Worm (Caenorhabditis elegans) whole organism, L3 larva: Measurements from ENCODE around the gene bcc-1.

Source experiments
- R02D3.7 ChIP-seq: fragments of 150-350 bp; optimal IDR thresholded peaks from 2 replicates; lab custom pipeline; 2014; ENCODE audit warnings: missing biosample characterization, missing genetic modification characterization
- ZK546.5 ChIP-seq: sonication (generic microtip); optimal IDR thresholded peaks from 2 replicates; lab custom pipeline; 2017; ENCODE audit warnings: missing biosample characterization, missing genetic modification characterization
- ama-1 ChIP-seq: fragments of 150-350 bp; optimal IDR thresholded peaks from 2 replicates; lab custom pipeline; 2018
- ceh-16 ChIP-seq: sonication (generic microtip); optimal IDR thresholded peaks from 2 replicates; lab custom pipeline; 2017; ENCODE audit warnings: missing biosample characterization, missing genetic modification characterization
- ceh-28 ChIP-seq: fragments of 150-350 bp; optimal IDR thresholded peaks from 2 replicates; lab custom pipeline; 2014; ENCODE audit warnings: missing biosample characterization, missing genetic modification reagents, missing genetic modification characterization
- ceh-82 ChIP-seq: fragments of 150-350 bp; optimal IDR thresholded peaks from 2 replicates; lab custom pipeline; 2014; ENCODE audit warnings: missing biosample characterization, missing genetic modification characterization
- ceh-9 ChIP-seq: sonication (generic microtip); optimal IDR thresholded peaks from 2 replicates; lab custom pipeline; 2018; ENCODE audit warnings: missing biosample characterization, missing genetic modification characterization
- daf-12 ChIP-seq: fragments of 150-350 bp; optimal IDR thresholded peaks from 2 replicates; lab custom pipeline; 2014; ENCODE audit warnings: missing biosample characterization, missing genetic modification reagents, missing genetic modification characterization
- egl-27 ChIP-seq: sonication (generic microtip); optimal IDR thresholded peaks from 4 replicates; lab custom pipeline; 2017; ENCODE audit warnings: missing biosample characterization, missing genetic modification reagents, missing genetic modification characterization
- elt-2 ChIP-seq: sonication (generic microtip); optimal IDR thresholded peaks from 2 replicates; lab custom pipeline; 2016; ENCODE audit warnings: missing genetic modification reagents, mild to moderate bottlenecking, missing genetic modification characterization, missing compliant biosample characterization
- fkh-10 ChIP-seq: sonication (generic microtip); optimal IDR thresholded peaks from 2 replicates; lab custom pipeline; 2017; ENCODE audit warnings: missing biosample characterization, missing genetic modification reagents, missing genetic modification characterization
- fos-1 ChIP-seq: fragments of 150-350 bp; optimal IDR thresholded peaks from 2 replicates; lab custom pipeline; 2014; ENCODE audit warnings: missing biosample characterization, missing genetic modification characterization
- hmg-11 ChIP-seq: sonication (generic microtip); optimal IDR thresholded peaks from 2 replicates; lab custom pipeline; 2016; ENCODE audit warnings: missing genetic modification characterization, missing compliant biosample characterization
- jun-1 ChIP-seq: fragments of 150-350 bp; optimal IDR thresholded peaks from 2 replicates; lab custom pipeline; 2014; ENCODE audit warnings: missing biosample characterization, missing genetic modification reagents, missing genetic modification characterization
- lin-39 ChIP-seq: fragments of 150-350 bp; optimal IDR thresholded peaks from 2 replicates; lab custom pipeline; 2018; ENCODE audit warnings: missing biosample characterization, missing genetic modification reagents, missing genetic modification characterization
- lsy-12 ChIP-seq: sonication (generic microtip); optimal IDR thresholded peaks from 2 replicates; lab custom pipeline; 2016; ENCODE audit warnings: mild to moderate bottlenecking, missing genetic modification characterization, missing compliant biosample characterization
- mdl-1 ChIP-seq: fragments of 150-350 bp; optimal IDR thresholded peaks from 2 replicates; lab custom pipeline; 2014; ENCODE audit warnings: missing biosample characterization, missing genetic modification characterization
- mml-1 ChIP-seq: fragments of 150-350 bp; sonication (generic microtip); optimal IDR thresholded peaks from 3 replicates; lab custom pipeline; 2014; ENCODE audit warnings: missing biosample characterization, missing genetic modification characterization
- nfya-1 ChIP-seq: sonication (generic microtip); optimal IDR thresholded peaks from 2 replicates; lab custom pipeline; 2017; ENCODE audit warnings: missing genetic modification characterization, mild to moderate bottlenecking, missing compliant biosample characterization, antibody characterized with exemption, moderate library complexity; ENCODE audit not compliant: insufficient read depth
- nhr-11 ChIP-seq: fragments of 150-350 bp; optimal IDR thresholded peaks from 2 replicates; lab custom pipeline; 2014; ENCODE audit warnings: missing biosample characterization, missing genetic modification characterization
- nhr-12 ChIP-seq: fragments of 150-350 bp; optimal IDR thresholded peaks from 2 replicates; lab custom pipeline; 2014; ENCODE audit warnings: missing biosample characterization, missing genetic modification characterization
- nhr-43 ChIP-seq: sonication (generic microtip); optimal IDR thresholded peaks from 2 replicates; lab custom pipeline; 2016; ENCODE audit warnings: mild to moderate bottlenecking, missing genetic modification characterization, missing compliant biosample characterization; ENCODE audit not compliant: poor library complexity, severe bottlenecking
- nhr-76 ChIP-seq: fragments of 150-350 bp; sonication (generic microtip); optimal IDR thresholded peaks from 5 replicates; lab custom pipeline; 2014; ENCODE audit warnings: missing biosample characterization, missing genetic modification characterization
- nhr-77 ChIP-seq: fragments of 150-350 bp; optimal IDR thresholded peaks from 2 replicates; lab custom pipeline; 2014; ENCODE audit warnings: missing biosample characterization, missing genetic modification characterization
- pha-4 ChIP-seq: fragments of 150-350 bp; optimal IDR thresholded peaks from 2 replicates; lab custom pipeline; 2014; ENCODE audit warnings: missing biosample characterization, missing genetic modification reagents, missing genetic modification characterization
- pqm-1 ChIP-seq: fragments of 150-350 bp; optimal IDR thresholded peaks from 2 replicates; lab custom pipeline; 2017; ENCODE audit warnings: missing biosample characterization, missing genetic modification characterization, inconsistent platforms
- sea-2 ChIP-seq: fragments of 150-350 bp; sonication (generic microtip); optimal IDR thresholded peaks from 4 replicates; lab custom pipeline; 2014; ENCODE audit warnings: missing biosample characterization, missing genetic modification reagents, missing genetic modification characterization
- skn-1 ChIP-seq: fragments of 150-350 bp; optimal IDR thresholded peaks from 2 replicates; lab custom pipeline; 2014; ENCODE audit warnings: missing biosample characterization, missing genetic modification characterization
- snpc-4 ChIP-seq: fragments of 150-350 bp; optimal IDR thresholded peaks from 2 replicates; lab custom pipeline; 2014; ENCODE audit warnings: missing biosample characterization, missing genetic modification characterization
- tbx-2 ChIP-seq: sonication (generic microtip); optimal IDR thresholded peaks from 2 replicates; lab custom pipeline; 2016; ENCODE audit warnings: mild to moderate bottlenecking, missing genetic modification characterization, missing compliant biosample characterization
- unc-39 ChIP-seq: sonication (generic microtip); optimal IDR thresholded peaks from 4 replicates; lab custom pipeline; 2017; ENCODE audit warnings: missing biosample characterization, missing genetic modification characterization
- unc-62 ChIP-seq: fragments of 150-350 bp; sonication (generic microtip); optimal IDR thresholded peaks from 4 replicates; lab custom pipeline; 2014; ENCODE audit warnings: missing biosample characterization, missing genetic modification reagents, missing genetic modification characterization
- zag-1 ChIP-seq: fragments of 150-350 bp; optimal IDR thresholded peaks from 2 replicates; lab custom pipeline; 2014; ENCODE audit warnings: missing biosample characterization, missing genetic modification characterization
- ztf-11 ChIP-seq: fragments of 150-350 bp; optimal IDR thresholded peaks from 2 replicates; lab custom pipeline; 2014; ENCODE audit warnings: missing biosample characterization, missing genetic modification characterization

bcc-1 gene

DNA sequence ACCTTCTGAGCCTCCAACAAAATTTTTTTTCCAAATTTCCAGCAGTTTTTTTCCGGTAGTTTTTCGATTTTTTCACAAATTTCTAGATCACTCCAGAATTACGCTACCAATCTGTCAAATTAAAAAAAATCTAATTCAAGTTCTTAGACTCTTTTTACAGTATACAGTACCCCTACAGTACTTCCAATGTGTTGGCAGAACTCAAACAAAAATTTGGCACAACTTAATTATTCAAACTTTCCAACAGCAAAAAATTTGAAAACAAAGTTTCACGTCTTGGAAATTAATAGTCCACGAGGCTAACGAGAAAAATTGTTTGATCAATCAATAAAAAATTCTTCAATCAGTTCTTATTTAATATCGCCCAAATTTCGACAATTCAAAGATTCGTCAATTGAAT, 42.5 kb downstream of the bcc-1 start, which contains the start of gene F36H1.3:
F36H1.3 (plus strand) TSS at position 323 of the 400 bp plus-strand sequence.
- TF ChIP-seq nhr-77 (tag; lab: Kevin White, UChicago) = no peak
- no peak for TF ChIP-seq egl-27 (tag; lab: Kevin White, UChicago)
- no peak for TF ChIP-seq unc-39 (tag; lab: Kevin White, UChicago)
- TF ChIP-seq nfya-1 (tag; lab: Kevin White, UChicago) = no peak
- TF ChIP-seq sea-2 (GFP tag; lab: Kevin White, UChicago) = no peak
- TF ChIP-seq ama-1 (lab: Kevin White, UChicago) = no peak
- no peak for TF ChIP-seq pha-4 (tag; lab: Kevin White, UChicago)

DNA sequence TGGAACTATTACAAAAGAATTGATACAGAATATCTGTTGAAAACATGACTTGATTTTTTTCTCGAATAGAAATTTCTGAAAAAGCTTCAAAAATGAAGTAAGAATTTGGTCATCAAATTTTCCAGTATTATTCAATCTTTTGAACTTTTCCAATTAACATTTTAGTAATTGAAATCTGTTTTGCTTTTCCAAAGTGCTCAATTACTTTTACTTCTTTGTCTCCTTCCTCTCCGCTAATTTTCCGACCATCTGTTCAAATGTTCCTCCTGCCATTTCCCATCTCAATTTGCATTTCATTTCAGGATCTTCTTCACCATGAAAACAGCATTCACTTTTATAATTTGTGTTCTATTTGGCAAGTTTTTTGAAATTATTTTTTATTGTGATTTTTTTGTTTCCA, 43.5 kb downstream of the bcc-1 start, which contains the start of gene F36H1.11:
F36H1.11 (plus strand) TSS at position 301 of the 400 bp plus-strand sequence.
- TF ChIP-seq fkh-10 (GFP tag; lab: Kevin White, UChicago) = no peak
- TF ChIP-seq ZK546.5 (tag; lab: Kevin White, UChicago) = no peak
- TF ChIP-seq ceh-28 (tag; lab: Kevin White, UChicago) = no peak
- no peak for TF ChIP-seq lsy-12 (tag; lab: Kevin White, UChicago)
- no peak for TF ChIP-seq nhr-12 (tag; lab: Kevin White, UChicago)
- no peak for TF ChIP-seq R02D3.7
- TF ChIP-seq mdl-1 = no peak
- TF ChIP-seq pqm-1 (tag; lab: Kevin White, UChicago) = no peak
- TF ChIP-seq nhr-43 (tag; lab: Kevin White, UChicago) = no peak
- no peak for TF ChIP-seq mml-1 (tag; lab: Kevin White, UChicago)
- no peak for TF ChIP-seq fos-1
- TF ChIP-seq pha-4 (tag; lab: Kevin White, UChicago) = no peak
- no peak for TF ChIP-seq hmg-11
- no peak for TF ChIP-seq lin-39 (tag; lab: Kevin White, UChicago)

DNA sequence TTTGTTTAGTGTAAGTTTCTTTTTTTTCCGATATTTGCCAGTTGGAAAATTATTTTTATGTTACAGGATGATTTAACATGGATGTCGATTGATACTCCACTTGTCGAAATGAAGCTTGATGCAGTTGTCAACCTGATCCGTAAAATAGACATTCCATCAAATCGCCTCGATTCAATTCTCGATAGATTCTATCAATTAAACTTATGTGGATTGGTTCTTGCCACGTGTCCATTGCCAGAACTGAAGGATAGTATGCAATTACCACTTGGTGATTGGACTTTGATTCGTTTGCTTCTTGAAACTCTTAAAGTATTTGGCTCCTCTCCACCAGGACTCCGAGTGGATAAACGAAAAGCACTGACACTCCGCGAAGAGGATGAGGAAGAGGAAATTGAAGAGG, 48.0 kb downstream of the bcc-1 start:
- TF ChIP-seq tbx-2 (tag; lab: Kevin White, UChicago) (no peak), nfya-1 (tag; lab: Kevin White, UChicago) (no peak), fkh-10 (GFP tag; lab: Kevin White, UChicago) (no peak), ceh-16 (tag; lab: Kevin White, UChicago) (no peak), elt-2 (tag; lab: Kevin White, UChicago) (no peak), ztf-11 (tag; lab: Kevin White, UChicago) (no peak)

DNA sequence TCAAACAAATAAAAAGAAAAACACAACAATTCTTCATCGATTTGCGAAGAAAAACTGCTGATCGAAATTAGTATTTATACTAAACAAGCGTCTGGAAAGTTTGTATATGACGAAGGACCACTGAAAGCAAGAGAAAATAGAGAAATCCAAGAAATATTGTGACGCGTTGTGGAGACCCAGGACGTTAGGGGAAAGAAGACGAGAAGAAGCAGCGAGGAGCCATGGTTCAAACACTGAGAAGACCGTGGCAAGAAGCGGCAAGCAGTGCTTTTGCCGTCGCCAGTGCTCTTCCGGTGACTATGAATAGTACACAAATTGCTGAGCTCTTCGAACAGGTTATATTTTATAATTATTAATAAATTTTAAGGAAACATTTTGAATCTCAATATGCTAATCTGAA, 53.7 kb downstream of the bcc-1 start:
- TF ChIP-seq ceh-82 (no peak), lin-39 (tag; lab: Kevin White, UChicago) (no peak), nfya-1 (tag; lab: Kevin White, UChicago) (peak; percentile 28), hmg-11 (peak; percentile 55), pha-4 (tag; lab: Kevin White, UChicago) (peak; percentile 20), lsy-12 (tag; lab: Kevin White, UChicago) (no peak), snpc-4 (tag; lab: Kevin White, UChicago) (peak; percentile 50)
- TF ChIP-seq, all 47 proteins: peak for 4

DNA sequence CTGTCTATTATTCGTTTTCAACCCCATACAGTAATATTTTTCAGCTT, 53.9 kb downstream of the bcc-1 start, which contains the start of gene kdin-1:
kdin-1 (plus strand) TSS at position 38 of the 47 bp plus-strand sequence.
- no peak for TF ChIP-seq ZK546.5 (tag; lab: Kevin White, UChicago)
- TF ChIP-seq hmg-11 = no peak
- no peak for TF ChIP-seq unc-62 (GFP tag; lab: Kevin White, UChicago)

DNA sequence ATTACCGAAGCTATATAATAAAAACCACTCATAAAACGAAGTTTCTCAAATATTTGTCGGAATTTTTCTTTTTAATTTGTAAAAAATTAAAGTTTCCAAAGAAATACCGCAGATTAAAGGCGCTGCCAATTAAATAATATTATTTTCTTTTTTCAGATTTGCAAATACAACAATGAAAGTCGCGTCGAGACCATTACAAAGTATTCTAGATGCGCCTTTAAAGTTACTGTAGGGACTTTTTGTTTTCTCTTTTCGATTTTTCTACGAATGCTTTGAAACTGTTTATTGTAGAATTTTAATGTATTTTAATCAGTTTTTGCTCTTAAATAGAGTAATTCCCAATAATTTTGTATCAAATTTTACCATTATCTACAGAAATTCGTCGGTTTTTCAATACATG, 54.1 kb downstream of the bcc-1 start:
- TF ChIP-seq elt-2 (tag; lab: Kevin White, UChicago) (no peak), fkh-10 (GFP tag; lab: Kevin White, UChicago) (no peak), ceh-9 (tag; lab: Kevin White, UChicago) (no peak)

DNA sequence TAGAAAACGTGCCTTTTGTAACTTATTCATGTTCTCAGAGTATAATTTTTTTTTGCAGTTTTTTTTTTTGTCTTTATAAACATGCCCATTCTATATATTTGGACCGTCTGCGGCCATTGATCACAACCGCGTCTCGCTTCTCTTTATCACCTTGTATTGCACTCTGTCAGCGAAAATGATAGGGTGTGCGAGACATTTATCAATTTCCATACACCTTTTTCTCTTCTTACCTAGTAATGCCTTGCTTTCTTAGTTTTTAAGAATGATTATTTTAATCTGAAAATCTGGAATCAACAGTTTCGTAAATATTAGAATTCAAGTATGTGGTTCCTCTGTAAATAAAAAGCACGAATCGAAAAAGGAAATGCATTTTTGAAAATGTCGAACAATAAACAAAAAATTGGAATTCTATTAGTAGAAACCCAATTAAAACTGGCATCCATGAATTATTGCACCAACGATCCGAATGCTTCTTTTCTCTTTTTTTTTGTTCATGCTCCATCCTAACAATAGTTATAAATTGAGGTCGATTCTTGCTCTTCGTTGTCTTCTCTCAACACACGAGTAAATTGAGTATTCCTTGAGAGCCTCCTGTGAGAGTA, 55.1 kb downstream of the bcc-1 start:
- TF ChIP-seq unc-62 (GFP tag; lab: Kevin White, UChicago) (no peak), daf-12 (tag; lab: Kevin White, UChicago) (no peak), tbx-2 (tag; lab: Kevin White, UChicago) (no peak), nhr-76 (tag; lab: Kevin White, UChicago) (no peak), mml-1 (tag; lab: Kevin White, UChicago) (no peak), R02D3.7 (no peak), nhr-43 (tag; lab: Kevin White, UChicago) (no peak), nhr-77 (tag; lab: Kevin White, UChicago) (peak; percentile 26), nhr-11 (no peak), nhr-12 (tag; lab: Kevin White, UChicago) (no peak), elt-2 (tag; lab: Kevin White, UChicago) (peak; percentile 69), pqm-1 (tag; lab: Kevin White, UChicago) (peak; percentile 45), nfya-1 (tag; lab: Kevin White, UChicago) (no peak), skn-1 (tag; lab: Kevin White, UChicago) (no peak), jun-1 (tag; lab: Kevin White, UChicago) (no peak), unc-39 (tag; lab: Kevin White, UChicago) (no peak), pha-4 (tag; lab: Kevin White, UChicago) (no peak), ceh-16 (tag; lab: Kevin White, UChicago) (no peak), zag-1 (tag; lab: Kevin White, UChicago) (no peak)
